Worm (Caenorhabditis elegans): ENCODE results near the gene T06D4.2.

Gene T06D4.2

ce11 chrII:3425433-3425832 lies 39.7 kb upstream of the T06D4.2 start, which contains the start of gene nep-11:
TSS of gene nep-11 (minus strand) at chrII:3425533.
- TF ChIP-seq fos-1 (tag; optimal IDR thresholded peaks at IDR 0.05) (no peak), ztf-11 (tag; optimal IDR thresholded peaks at IDR 0.05) (no peak), tbx-2 (tag; optimal IDR thresholded peaks at IDR 0.05) (no peak), mml-1 (tag; optimal IDR thresholded peaks at IDR 0.05) (no peak), elt-1 (tag; optimal IDR thresholded peaks at IDR 0.05) (no peak), skn-1 (tag; optimal IDR thresholded peaks at IDR 0.05) (no peak), lsy-12 (tag; optimal IDR thresholded peaks at IDR 0.05) (no peak), elt-3 (tag; optimal IDR thresholded peaks at IDR 0.05) (no peak), ZK546.5 (tag; optimal IDR thresholded peaks at IDR 0.05) (no peak), ama-1 (optimal IDR thresholded peaks at IDR 0.05) (no peak), pha-4 (tag; optimal IDR thresholded peaks at IDR 0.05) (no peak), ceh-28 (tag; optimal IDR thresholded peaks at IDR 0.05) (no peak), snpc-4 (tag; optimal IDR thresholded peaks at IDR 0.05) (no peak)

- no peak for TF ChIP-seq ZK546.5 (tag; optimal IDR thresholded peaks at IDR 0.05)
- no peak for TF ChIP-seq nhr-237 (tag; optimal IDR thresholded peaks at IDR 0.05)
- TF ChIP-seq snpc-4 (tag; optimal IDR thresholded peaks at IDR 0.05), result no peak
- TF ChIP-seq nfya-1 (tag; optimal IDR thresholded peaks at IDR 0.05; ENCODE audit: insufficient read depth), result no peak
- no peak for TF ChIP-seq nhr-12 (tag; optimal IDR thresholded peaks at IDR 0.05)
- no peak for TF ChIP-seq unc-39 (tag; optimal IDR thresholded peaks at IDR 0.05)
- TF ChIP-seq ceh-16 (tag; optimal IDR thresholded peaks at IDR 0.05), result no peak
- no peak for TF ChIP-seq mdl-1 (tag; optimal IDR thresholded peaks at IDR 0.05)
- TF ChIP-seq daf-12 (tag; optimal IDR thresholded peaks at IDR 0.05), result no peak
- TF ChIP-seq hmg-11 (tag; optimal IDR thresholded peaks at IDR 0.05), result no peak
- TF ChIP-seq lin-15B (tag; optimal IDR thresholded peaks at IDR 0.05), result no peak
- no peak for TF ChIP-seq tbx-2 (tag; optimal IDR thresholded peaks at IDR 0.05)
Observed at ce11 chrII:3422938-3423337, 37.2 kb upstream of the T06D4.2 start.

ce11 chrII:3416528-3416927 lies 30.8 kb upstream of the T06D4.2 start, which contains the start of gene nep-6:
TSS of gene nep-6 (plus strand) at chrII:3416828.
- TF ChIP-seq ceh-82 (tag; optimal IDR thresholded peaks at IDR 0.05), result no peak
- TF ChIP-seq elt-3 (tag; optimal IDR thresholded peaks at IDR 0.05), result no peak
- no peak for TF ChIP-seq mdl-1 (tag; optimal IDR thresholded peaks at IDR 0.05)
- TF ChIP-seq mml-1 (tag; optimal IDR thresholded peaks at IDR 0.05), result no peak
- TF ChIP-seq nfya-1 (tag; optimal IDR thresholded peaks at IDR 0.05; ENCODE audit: insufficient read depth), result no peak
- no peak for TF ChIP-seq tbx-2 (tag; optimal IDR thresholded peaks at IDR 0.05)

- no peak for TF ChIP-seq ceh-16 (tag; optimal IDR thresholded peaks at IDR 0.05)
- TF ChIP-seq lin-15B (tag; optimal IDR thresholded peaks at IDR 0.05), result no peak
- TF ChIP-seq fos-1 (tag; optimal IDR thresholded peaks at IDR 0.05), result no peak
- TF ChIP-seq nhr-11 (tag; optimal IDR thresholded peaks at IDR 0.05), result no peak
- TF ChIP-seq eor-1 (tag; optimal IDR thresholded peaks at IDR 0.05), result no peak
- no peak for TF ChIP-seq daf-12 (tag; optimal IDR thresholded peaks at IDR 0.05)
- no peak for TF ChIP-seq nhr-237 (tag; optimal IDR thresholded peaks at IDR 0.05)
- TF ChIP-seq nhr-25 (tag; optimal IDR thresholded peaks at IDR 0.05), result no peak
- no peak for TF ChIP-seq ceh-9 (tag; optimal IDR thresholded peaks at IDR 0.05)
- TF ChIP-seq elt-2 (tag; optimal IDR thresholded peaks at IDR 0.05), result no peak
- no peak for TF ChIP-seq hmg-11 (tag; optimal IDR thresholded peaks at IDR 0.05)
- no peak for TF ChIP-seq ceh-82 (tag; optimal IDR thresholded peaks at IDR 0.05)
- no peak for TF ChIP-seq nhr-76 (tag; optimal IDR thresholded peaks at IDR 0.05)
- TF ChIP-seq mml-1 (tag; optimal IDR thresholded peaks at IDR 0.05), result no peak
- no peak for TF ChIP-seq tbx-2 (tag; optimal IDR thresholded peaks at IDR 0.05)
Observed at ce11 chrII:3414383-3414910, 28.7 kb upstream of the T06D4.2 start, which contains the start of the genes F18A12.7 and F18A12.2. TSS of gene F18A12.7 (minus strand) at chrII:3414483. TSS of gene F18A12.2 (plus strand) at chrII:3414860.

- TF ChIP-seq lsy-12 (tag; optimal IDR thresholded peaks at IDR 0.05), result no peak
- no peak for TF ChIP-seq nhr-11 (tag; optimal IDR thresholded peaks at IDR 0.05)
- TF ChIP-seq R02D3.7 (tag; optimal IDR thresholded peaks at IDR 0.05), result no peak
- no peak for TF ChIP-seq fos-1 (tag; optimal IDR thresholded peaks at IDR 0.05)
- no peak for TF ChIP-seq elt-2 (tag; optimal IDR thresholded peaks at IDR 0.05)
- no peak for TF ChIP-seq lin-39 (tag; optimal IDR thresholded peaks at IDR 0.05)
- no peak for TF ChIP-seq ZK546.5 (tag; optimal IDR thresholded peaks at IDR 0.05)
- TF ChIP-seq mdl-1 (tag; optimal IDR thresholded peaks at IDR 0.05), result no peak
- TF ChIP-seq pqm-1 (tag; optimal IDR thresholded peaks at IDR 0.05), result no peak
- no peak for TF ChIP-seq elt-3 (tag; optimal IDR thresholded peaks at IDR 0.05)
- TF ChIP-seq lin-15B (tag; optimal IDR thresholded peaks at IDR 0.05), result no peak
- no peak for TF ChIP-seq sea-2 (GFP tag; optimal IDR thresholded peaks at IDR 0.05)
- TF ChIP-seq unc-39 (tag; optimal IDR thresholded peaks at IDR 0.05), result no peak
- no peak for TF ChIP-seq pha-4 (tag; optimal IDR thresholded peaks at IDR 0.05)
- TF ChIP-seq mml-1 (tag; optimal IDR thresholded peaks at IDR 0.05), result no peak
- TF ChIP-seq ceh-28 (tag; optimal IDR thresholded peaks at IDR 0.05), result no peak
- no peak for TF ChIP-seq egl-5 (tag; optimal IDR thresholded peaks at IDR 0.05)
- no peak for TF ChIP-seq nhr-76 (tag; optimal IDR thresholded peaks at IDR 0.05)
- TF ChIP-seq ztf-11 (tag; optimal IDR thresholded peaks at IDR 0.05), result no peak
Observed at ce11 chrII:3403535-3403934, 17.8 kb upstream of the T06D4.2 start, which contains the start of gene nep-8. TSS of gene nep-8 (plus strand) at chrII:3403835.

Data from whole organism, L3 larva.